Worm (Caenorhabditis elegans): Measurements from ENCODE around the gene oac-24.

DNA sequence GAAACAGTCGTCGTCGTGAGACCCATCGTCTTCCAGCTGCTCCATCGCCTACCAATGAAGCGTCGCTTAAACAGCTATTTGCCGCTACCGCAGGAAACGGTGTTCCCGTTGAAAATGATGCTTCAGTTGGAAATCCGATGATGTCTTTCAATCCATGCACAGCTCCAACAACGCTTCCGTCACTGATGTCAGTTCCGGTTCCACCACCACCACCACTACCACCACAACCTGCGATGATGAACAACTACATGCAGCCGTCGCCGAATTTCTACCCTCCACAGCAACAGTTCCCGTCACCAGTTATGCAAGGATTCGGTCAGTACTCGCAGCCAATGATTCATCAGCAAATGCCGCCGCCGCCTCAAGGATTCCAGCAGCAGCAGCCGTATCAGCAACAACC, 23.4 kb downstream of the oac-24 start:
- TF ChIP-seq ama-1 (optimal IDR thresholded peaks at IDR 0.05) (no peak), tbx-11 (GFP tag; IDR thresholded peaks at IDR 0.05) (no peak), flt-1 (GFP tag; IDR thresholded peaks at IDR 0.05) (no peak)
